Fruit fly (Drosophila melanogaster) Kc167 (cell line): ENCODE data around the gene polo.

Experiments
- Myc ChIP-seq: fragments of >200 bp; optimal IDR thresholded peaks from 2 replicates; lab custom pipeline; 2017; ENCODE audit warnings: missing external identifiers
- Sin3A ChIP-seq: fragments of >200 bp; optimal IDR thresholded peaks from 2 replicates; lab custom pipeline; 2018; ENCODE audit warnings: missing external identifiers
- h ChIP-seq: fragments of >200 bp; optimal IDR thresholded peaks from 3 replicates; lab custom pipeline; 2018; ENCODE audit warnings: missing external identifiers
- insv ChIP-seq: fragments of >200 bp; optimal IDR thresholded peaks from 3 replicates; lab custom pipeline; 2018; ENCODE audit warnings: missing external identifiers
- psq ChIP-seq: fragments of >200 bp; optimal IDR thresholded peaks from 2 replicates; lab custom pipeline; 2017; ENCODE audit warnings: missing external identifiers
- ttk ChIP-seq: sonication (Bioruptor generic); optimal IDR thresholded peaks from 2 replicates; lab custom pipeline; 2017; ENCODE audit warnings: missing external identifiers

Gene polo

dm6 chr3L:20353149-20353548, 43.7 kb downstream of the polo start, which contains the start of gene CG5618:
Gene CG5618 (plus strand): TSS chr3L:20353449.
- TF ChIP-seq insv (no peak), Myc (lab: Kevin White, UChicago) (no peak), Sin3A (lab: Kevin White, UChicago) (no peak), ttk (lab: Kevin White, UChicago) (no peak), h (lab: Kevin White, UChicago) (no peak), psq (no peak)

DNA sequence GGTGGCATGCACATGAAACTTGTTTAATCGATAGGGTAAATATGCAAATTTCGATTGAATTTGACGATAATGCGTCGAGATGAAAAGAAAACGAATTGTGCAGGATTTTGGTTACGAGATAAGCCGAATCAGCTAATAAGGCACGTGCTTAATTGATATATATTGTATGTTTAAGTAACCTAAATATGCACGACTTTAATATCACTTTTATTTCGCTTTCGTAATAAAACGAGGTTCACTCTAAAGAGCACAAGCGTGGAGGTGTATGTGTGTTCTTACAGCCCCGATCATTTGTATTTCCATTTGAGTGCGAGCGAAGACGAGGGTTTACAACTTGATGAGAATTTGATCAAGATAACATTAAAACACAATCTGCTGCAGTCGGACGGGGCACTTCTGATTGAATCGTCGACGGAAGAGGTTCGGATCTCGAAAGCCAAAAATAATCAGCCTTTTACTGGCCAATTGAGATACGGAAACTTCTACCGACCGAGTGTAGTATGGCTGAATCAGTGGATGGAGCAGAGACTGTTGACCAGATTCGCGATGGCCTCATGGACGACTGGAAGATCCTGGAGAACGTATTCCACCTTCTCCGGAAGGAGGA, 44.4 kb downstream of the polo start:
- TF ChIP-seq ttk (lab: Kevin White, UChicago) (no peak), h (lab: Kevin White, UChicago) (no peak), Myc (lab: Kevin White, UChicago) (no peak), Sin3A (lab: Kevin White, UChicago) (no peak), psq (no peak)

DNA sequence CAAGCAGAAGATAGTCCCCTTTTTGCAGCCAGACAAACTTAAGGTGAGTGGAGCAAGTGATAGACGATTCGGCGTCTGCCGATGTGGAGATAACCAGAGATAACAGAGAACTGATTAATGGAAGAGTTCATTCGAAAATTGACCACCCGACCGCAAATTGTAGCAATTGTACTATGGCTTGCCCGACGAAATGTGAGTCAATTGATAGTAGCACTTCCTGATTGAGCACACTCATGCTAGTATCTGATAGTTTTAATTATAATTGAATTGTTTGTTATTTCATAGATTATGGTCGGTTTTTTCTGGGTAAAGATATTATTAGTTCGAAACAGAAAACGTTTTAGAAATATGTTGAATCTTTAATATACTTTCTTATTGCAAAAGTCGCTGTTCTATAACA, 44.9 kb downstream of the polo start:
- no peak for TF ChIP-seq Myc (lab: Kevin White, UChicago)
- no peak for TF ChIP-seq psq
- TF ChIP-seq ttk (lab: Kevin White, UChicago): no peak
- TF ChIP-seq h (lab: Kevin White, UChicago): no peak
- no peak for TF ChIP-seq Sin3A (lab: Kevin White, UChicago)
- TF ChIP-seq insv: no peak

DNA sequence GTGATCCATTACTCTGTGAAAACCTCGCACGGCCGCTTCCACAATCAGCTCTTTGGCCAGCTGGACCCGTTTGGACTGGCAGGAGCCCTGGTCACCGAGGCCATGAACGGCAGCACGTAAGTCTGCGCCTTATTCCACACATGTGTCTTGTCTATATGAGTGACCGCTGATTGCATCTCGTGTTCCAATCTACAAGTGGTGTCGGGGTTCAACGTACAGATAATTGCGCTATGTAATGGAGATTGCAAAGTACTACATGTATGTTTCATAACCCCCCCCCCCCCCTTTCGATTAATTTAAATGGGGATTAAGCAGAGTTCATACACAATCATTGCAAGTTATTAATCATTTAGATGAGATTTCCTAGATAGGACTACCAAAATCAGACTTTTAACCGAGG, 45.4 kb downstream of the polo start:
- TF ChIP-seq h (lab: Kevin White, UChicago) (no peak), insv (no peak), Myc (lab: Kevin White, UChicago) (no peak), psq (no peak), ttk (lab: Kevin White, UChicago) (no peak), Sin3A (lab: Kevin White, UChicago) (no peak)

DNA sequence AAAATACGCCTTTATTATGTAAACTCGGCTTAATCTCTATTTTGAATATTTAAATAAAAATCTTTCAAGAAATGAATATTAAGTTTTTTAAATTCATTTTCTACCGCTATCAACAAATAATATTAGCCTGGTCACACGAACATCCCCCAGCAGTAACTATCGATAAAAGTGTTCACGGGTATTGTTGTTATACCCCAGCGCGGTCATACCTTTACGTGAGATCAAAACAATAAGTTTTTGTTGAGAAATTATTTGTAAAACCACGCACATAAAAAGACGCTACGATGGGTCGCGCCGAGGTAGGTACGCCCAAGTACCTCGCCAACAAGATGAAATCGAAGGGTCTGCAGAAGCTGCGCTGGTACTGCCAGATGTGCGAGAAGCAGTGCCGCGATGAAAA, 47.2 kb downstream of the polo start, which contains the start of gene kin17:
kin17 (plus strand) TSS at position 195 of the 400 bp plus-strand sequence.
- no peak for TF ChIP-seq ttk (lab: Kevin White, UChicago)
- no peak for TF ChIP-seq psq
- TF ChIP-seq insv: no peak
- no peak for TF ChIP-seq Myc (lab: Kevin White, UChicago)
- TF ChIP-seq h (lab: Kevin White, UChicago): no peak
- TF ChIP-seq Sin3A (lab: Kevin White, UChicago): no peak

dm6 chr3L:20358212-20358611, 48.8 kb downstream of the polo start, which contains the start of gene CG5665:
Gene CG5665 (plus strand): TSS chr3L:20358512.
- TF ChIP-seq psq (no peak), Myc (lab: Kevin White, UChicago) (no peak), ttk (lab: Kevin White, UChicago) (no peak), Sin3A (lab: Kevin White, UChicago) (no peak), insv (no peak), h (lab: Kevin White, UChicago) (no peak)

dm6 chr3L:20361389-20361788, 51.9 kb downstream of the polo start, which contains the start of gene Prim2:
Gene Prim2 (minus strand): TSS chr3L:20361585.
- TF ChIP-seq insv (no peak), Myc (lab: Kevin White, UChicago) (no peak), Sin3A (lab: Kevin White, UChicago) (no peak), h (lab: Kevin White, UChicago) (no peak), psq (no peak), ttk (lab: Kevin White, UChicago) (no peak)
